Worm (Caenorhabditis elegans): ENCODE measurements around the gene K07F5.12.
A peak's percentile ranks its signal among the peaks of the same experiment; 100 is the strongest.

The K07F5.12 gene

DNA sequence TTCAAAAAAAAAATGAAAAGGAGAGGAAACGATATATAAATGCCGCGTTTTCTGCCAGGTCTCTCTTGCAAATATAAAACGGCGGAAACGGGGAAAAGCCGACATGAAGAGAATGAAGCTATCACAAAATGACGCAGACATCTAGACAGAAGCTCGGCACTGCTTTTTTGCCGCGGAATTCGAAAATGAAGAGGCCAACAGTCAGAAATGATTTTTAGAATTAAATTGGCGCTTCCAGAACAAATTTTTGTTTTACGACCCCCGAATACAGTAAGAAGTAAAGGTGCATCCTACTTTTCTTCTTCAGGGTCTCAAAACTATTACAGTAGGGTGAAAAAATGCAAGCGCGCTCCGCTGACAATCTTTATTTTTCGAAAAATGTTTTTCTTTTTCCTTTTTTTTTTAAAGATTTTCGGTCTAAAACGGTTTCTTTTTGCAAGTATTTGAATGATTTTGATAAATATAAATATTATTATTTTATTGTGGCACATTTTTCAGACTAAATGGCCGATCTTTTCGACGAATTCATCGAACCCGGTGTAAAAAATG, 30.5 kb upstream of the K07F5.12 start, which contains the start of gene mtr-4 (continued):
- TF ChIP-seq madf-9 (GFP tag; conservative IDR thresholded peaks at IDR 0.05) = no peak
- TF ChIP-seq hlh-11 (tag; optimal IDR thresholded peaks at IDR 0.05) = no peak
- TF ChIP-seq F44E2.7 (GFP tag; IDR thresholded peaks at IDR 0.05) = no peak
- no peak for TF ChIP-seq ztf-7 (tag; optimal IDR thresholded peaks at IDR 0.05)
- no peak for TF ChIP-seq nhr-237 (tag; optimal IDR thresholded peaks at IDR 0.05)
- peak; percentile 71 for TF ChIP-seq dpl-1 (GFP tag; optimal IDR thresholded peaks at IDR 0.05)
- TF ChIP-seq daf-8 (GFP tag; IDR thresholded peaks at IDR 0.05) = no peak
- no peak for TF ChIP-seq hmg-1.1 (GFP tag; IDR thresholded peaks at IDR 0.05)
- no peak for TF ChIP-seq lin-13 (GFP tag; optimal IDR thresholded peaks at IDR 0.05)
- TF ChIP-seq lsy-2 (tag; optimal IDR thresholded peaks at IDR 0.05) = no peak
- peak; percentile 80 for TF ChIP-seq snpc-1.2 (GFP tag; IDR thresholded peaks at IDR 0.05)
- no peak for TF ChIP-seq sdz-12 (GFP tag; optimal IDR thresholded peaks at IDR 0.05)
- TF ChIP-seq egl-27 (tag; optimal IDR thresholded peaks at IDR 0.05) = no peak
- no peak for TF ChIP-seq ceh-44 (GFP tag; IDR thresholded peaks at IDR 0.05)
- TF ChIP-seq Y48G9A.11 (GFP tag; IDR thresholded peaks at IDR 0.05) = no peak
- no peak for TF ChIP-seq ceh-82 (tag; optimal IDR thresholded peaks at IDR 0.05)
- no peak for TF ChIP-seq nhr-48 (tag; optimal IDR thresholded peaks at IDR 0.05)
- TF ChIP-seq aly-2 (tag; optimal IDR thresholded peaks at IDR 0.05) = no peak
- TF ChIP-seq mes-2 (tag; optimal IDR thresholded peaks at IDR 0.05; ENCODE audit: poor library complexity, severe bottlenecking) = peak; percentile 8
- TF ChIP-seq nhr-77 (tag; optimal IDR thresholded peaks at IDR 0.05) = no peak
- TF ChIP-seq tag-97 (GFP tag; IDR thresholded peaks at IDR 0.05) = no peak
- TF ChIP-seq lir-3 (tag; optimal IDR thresholded peaks at IDR 0.05) = no peak
- no peak for TF ChIP-seq R02D3.7 (tag; optimal IDR thresholded peaks at IDR 0.05)
- no peak for TF ChIP-seq rbr-2 (tag; optimal IDR thresholded peaks at IDR 0.05)
- peak; percentile 3 for TF ChIP-seq nhr-28 (tag; optimal IDR thresholded peaks at IDR 0.05)

DNA sequence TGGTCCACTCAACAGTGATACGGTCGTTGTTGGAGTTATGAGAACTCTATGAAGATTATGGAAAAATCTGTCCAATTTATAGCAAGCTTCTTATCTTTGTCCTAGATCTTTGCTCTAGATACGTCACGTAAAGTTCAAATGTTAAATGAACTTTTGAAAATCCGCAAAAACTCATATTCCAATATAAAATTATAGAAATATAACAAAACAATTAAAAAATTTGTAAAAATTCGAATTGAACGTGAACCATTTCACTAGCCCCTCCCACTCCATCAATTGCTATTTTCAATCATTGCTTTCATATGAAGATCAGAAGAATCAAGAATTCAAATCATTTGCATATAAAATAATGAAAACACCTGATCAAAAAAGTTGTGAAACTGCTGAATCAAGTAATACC, 23.2 kb upstream of the K07F5.12 start, which contains the start of gene kin-21:
Gene kin-21 (plus strand): TSS at position 301 of the 400 bp plus-strand sequence.
- no peak for TF ChIP-seq nhr-11 (tag; optimal IDR thresholded peaks at IDR 0.05)
- no peak for TF ChIP-seq tra-1 (GFP tag; IDR thresholded peaks at IDR 0.05)
- no peak for TF ChIP-seq Y105C5A.15 (GFP tag; IDR thresholded peaks at IDR 0.05)
- TF ChIP-seq Y5F2A.4 (GFP tag; optimal IDR thresholded peaks at IDR 0.05) = no peak
- TF ChIP-seq zip-2 (tag; optimal IDR thresholded peaks at IDR 0.05) = no peak
- TF ChIP-seq vab-7 (GFP tag; IDR thresholded peaks at IDR 0.05) = no peak
- TF ChIP-seq cey-2 (tag; optimal IDR thresholded peaks at IDR 0.05; ENCODE audit: borderline replicate concordance, insufficient read depth) = no peak
- TF ChIP-seq dmd-6 (GFP tag; IDR thresholded peaks at IDR 0.05) = no peak
- TF ChIP-seq saeg-2 (GFP tag; IDR thresholded peaks at IDR 0.05) = no peak
- TF ChIP-seq nhr-25 (tag; optimal IDR thresholded peaks at IDR 0.05; ENCODE audit: borderline replicate concordance, insufficient read depth) = no peak
- TF ChIP-seq ces-1 (GFP tag; optimal IDR thresholded peaks at IDR 0.05) = no peak
- no peak for TF ChIP-seq aha-1 (tag)
- TF ChIP-seq fkh-10 (GFP tag; optimal IDR thresholded peaks at IDR 0.05) = no peak
- TF ChIP-seq pqm-1 (tag; optimal IDR thresholded peaks at IDR 0.05) = no peak
- TF ChIP-seq spr-3 (GFP tag; optimal IDR thresholded peaks at IDR 0.05) = no peak
- TF ChIP-seq ZK337.2 (GFP tag; IDR thresholded peaks at IDR 0.05) = no peak
- TF ChIP-seq ceh-82 (tag; optimal IDR thresholded peaks at IDR 0.05) = no peak
- no peak for TF ChIP-seq Y48G9A.11 (GFP tag; IDR thresholded peaks at IDR 0.05)
- no peak for TF ChIP-seq arid-1 (GFP tag; conservative IDR thresholded peaks at IDR 0.05)
- TF ChIP-seq zfp-3 (GFP tag; conservative IDR thresholded peaks at IDR 0.05) = no peak
